Worm (Caenorhabditis elegans): ENCODE measurements around the gene spp-8.

DNA sequence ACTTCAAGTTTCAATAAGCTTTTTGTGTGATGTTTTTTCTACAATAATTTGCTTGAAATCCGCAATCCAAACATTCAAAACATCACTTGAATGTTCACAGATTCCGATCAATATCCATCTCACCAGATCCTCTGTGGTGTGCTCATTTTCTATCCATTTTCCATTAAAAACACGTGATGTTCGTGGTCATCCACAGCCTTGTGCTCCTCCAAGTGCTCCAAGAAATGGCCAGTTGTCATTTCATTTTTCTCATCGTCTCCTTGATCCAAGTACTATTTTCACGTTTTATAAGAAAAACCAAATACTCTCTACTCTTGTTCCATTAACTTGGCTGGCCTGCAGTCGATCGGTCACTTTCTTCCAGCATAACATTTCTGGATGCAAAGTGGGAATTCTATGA is 5.3 kb upstream of the spp-8 start:
- peak; percentile 26 for TF ChIP-seq lin-39 (tag; optimal IDR thresholded peaks at IDR 0.05)
- TF ChIP-seq blmp-1 (tag; optimal IDR thresholded peaks at IDR 0.05): no peak
- no peak for TF ChIP-seq fos-1 (tag; optimal IDR thresholded peaks at IDR 0.05)
- no peak for TF ChIP-seq unc-130 (tag; optimal IDR thresholded peaks at IDR 0.05)

All from whole organism, L1 larva.